Fruit fly (Drosophila melanogaster) whole organism, embryonic: Measurements from ENCODE around the gene CG12581.

Experiments used
- Ada2b ChIP-seq: fragments of 200-800 bp; sonication (Bioruptor generic); IDR thresholded peaks from 2 replicates; pipeline ENCODE4 v1.3.6; 2022; ENCODE audit warnings: missing biosample characterization, missing genetic modification characterization
- Aef1 ChIP-seq: fragments of 200-800 bp; sonication (Bioruptor generic); IDR thresholded peaks from 3 replicates; pipeline ENCODE4 v1.3.6; 2022; ENCODE audit warnings: missing biosample characterization, missing genetic modification characterization
- CG10654 ChIP-seq: fragments of 200-800 bp; sonication (Bioruptor generic); optimal IDR thresholded peaks from 2 replicates; lab custom pipeline; 2016; ENCODE audit warnings: missing biosample characterization, missing genetic modification characterization
- CG11723 ChIP-seq: fragments of 200-800 bp; sonication (Bioruptor generic); optimal IDR thresholded peaks from 2 replicates; lab custom pipeline; 2017; ENCODE audit warnings: missing biosample characterization, mild to moderate bottlenecking, missing genetic modification characterization
- CG14014 ChIP-seq: fragments of 200-800 bp; sonication (Bioruptor generic); IDR thresholded peaks from 2 replicates; pipeline ENCODE4 v1.3.6; 2022; ENCODE audit warnings: missing biosample characterization, missing genetic modification characterization
- CG14710 ChIP-seq: fragments of 200-800 bp; sonication (Bioruptor generic); optimal IDR thresholded peaks from 3 replicates; lab custom pipeline; 2019; ENCODE audit warnings: missing biosample characterization, mild to moderate bottlenecking, missing genetic modification characterization, moderate library complexity
- CG14860 ChIP-seq: fragments of 200-800 bp; sonication (Bioruptor generic); IDR thresholded peaks from 3 replicates; pipeline ENCODE4 v1.3.6; 2022; ENCODE audit warnings: missing biosample characterization, missing genetic modification characterization; ENCODE audit not compliant: partially characterized antibody
- CG15479 ChIP-seq: fragments of 200-800 bp; sonication (Bioruptor generic); optimal IDR thresholded peaks from 3 replicates; lab custom pipeline; 2019; ENCODE audit warnings: missing biosample characterization, mild to moderate bottlenecking, missing genetic modification characterization, moderate library complexity
- CG1602 ChIP-seq: fragments of 200-800 bp; sonication (Bioruptor generic); optimal IDR thresholded peaks from 3 replicates; lab custom pipeline; 2016; ENCODE audit warnings: missing biosample characterization, missing genetic modification characterization
- CG1603 ChIP-seq: fragments of 200-800 bp; sonication (Bioruptor generic); optimal IDR thresholded peaks from 2 replicates; lab custom pipeline; 2019; ENCODE audit warnings: missing biosample characterization, mild to moderate bottlenecking, missing genetic modification characterization, moderate library complexity
- CG16813 ChIP-seq: fragments of 200-800 bp; sonication (Bioruptor generic); IDR thresholded peaks from 3 replicates; pipeline ENCODE4 v1.3.6; 2022; ENCODE audit warnings: missing biosample characterization, missing genetic modification characterization; ENCODE audit not compliant: partially characterized antibody
- CG17361 ChIP-seq: fragments of 200-800 bp; sonication (Bioruptor generic); IDR thresholded peaks from 3 replicates; pipeline ENCODE4 v1.3.6; 2022; ENCODE audit warnings: missing biosample characterization, missing genetic modification characterization
- CG18011 ChIP-seq: fragments of 200-800 bp; sonication (Bioruptor generic); optimal IDR thresholded peaks from 2 replicates; lab custom pipeline; 2017; ENCODE audit warnings: missing biosample characterization, missing genetic modification characterization, mild to moderate bottlenecking, moderate library complexity, missing genotype
- CG2712 ChIP-seq: fragments of 200-800 bp; optimal IDR thresholded peaks from 3 replicates; lab custom pipeline; 2019; ENCODE audit warnings: missing biosample characterization, mild to moderate bottlenecking, missing genetic modification characterization, moderate library complexity
- CG32767 ChIP-seq: fragments of 200-800 bp; sonication (Bioruptor generic); IDR thresholded peaks from 2 replicates; pipeline ENCODE4 v1.3.6; 2022; ENCODE audit warnings: missing biosample characterization, missing genetic modification characterization
- CG32772 ChIP-seq: fragments of 200-800 bp; sonication (Bioruptor generic); IDR thresholded peaks from 2 replicates; pipeline ENCODE4 v1.3.6; 2022; ENCODE audit warnings: missing biosample characterization, missing genetic modification characterization
- CG4617 ChIP-seq: fragments of 200-800 bp; sonication (Bioruptor generic); optimal IDR thresholded peaks from 3 replicates; lab custom pipeline; 2016; ENCODE audit warnings: missing biosample characterization, missing genetic modification characterization, borderline replicate concordance
- CG4730 ChIP-seq: fragments of 200-800 bp; sonication (Bioruptor generic); IDR thresholded peaks from 2 replicates; pipeline ENCODE4 v1.3.6; 2022; ENCODE audit warnings: missing biosample characterization, missing genetic modification characterization
- CG6683 ChIP-seq: fragments of 200-800 bp; sonication (Bioruptor generic); optimal IDR thresholded peaks from 2 replicates; lab custom pipeline; 2017; ENCODE audit warnings: missing biosample characterization, mild to moderate bottlenecking, missing genetic modification characterization, missing genetic modification reagents
- CG6689 ChIP-seq: fragments of 200-800 bp; sonication (Bioruptor generic); IDR thresholded peaks from 2 replicates; pipeline ENCODE4 v1.3.6; 2022; ENCODE audit warnings: missing biosample characterization, missing genetic modification characterization
- CG6765 ChIP-seq: fragments of 200-800 bp; sonication (Bioruptor generic); optimal IDR thresholded peaks from 3 replicates; lab custom pipeline; 2017; ENCODE audit warnings: missing biosample characterization, mild to moderate bottlenecking, missing genetic modification characterization
- Dbx ChIP-seq: fragments of 200-800 bp; sonication (Bioruptor generic); IDR thresholded peaks from 3 replicates; pipeline ENCODE4 v1.3.6; 2022; ENCODE audit warnings: missing biosample characterization, missing genetic modification characterization
- Deaf1 ChIP-seq: fragments of 200-800 bp; optimal IDR thresholded peaks from 3 replicates; lab custom pipeline; 2019; ENCODE audit warnings: missing biosample characterization, mild to moderate bottlenecking, missing genetic modification characterization, moderate library complexity
- Dll ChIP-seq: fragments of 200-800 bp; sonication (Bioruptor generic); IDR thresholded peaks from 4 replicates; pipeline ENCODE4 v1.3.6; 2022; ENCODE audit warnings: missing biosample characterization, missing genetic modification characterization; ENCODE audit not compliant: partially characterized antibody
- HLH4C ChIP-seq: fragments of 200-800 bp; sonication (Bioruptor generic); IDR thresholded peaks from 3 replicates; pipeline ENCODE4 v1.3.6; 2022; ENCODE audit warnings: missing biosample characterization, missing genetic modification characterization; ENCODE audit not compliant: partially characterized antibody
- HmgD ChIP-seq: fragments of 200-800 bp; sonication (Bioruptor generic); optimal IDR thresholded peaks from 3 replicates; lab custom pipeline; 2016; ENCODE audit warnings: missing biosample characterization, missing genetic modification characterization
- Hmr ChIP-seq: fragments of 200-800 bp; sonication (Bioruptor generic); optimal IDR thresholded peaks from 3 replicates; lab custom pipeline; 2017; ENCODE audit warnings: mild to moderate bottlenecking, missing biosample characterization, missing genetic modification reagents, missing genetic modification characterization
- Hr3 ChIP-seq: fragments of 200-800 bp; sonication (Bioruptor generic); optimal IDR thresholded peaks from 3 replicates; lab custom pipeline; 2016; ENCODE audit warnings: missing biosample characterization, missing genetic modification characterization
- Lim3 ChIP-seq: fragments of 200-800 bp; sonication (Bioruptor generic); IDR thresholded peaks from 2 replicates; pipeline ENCODE4 v1.3.6; 2022; ENCODE audit warnings: missing biosample characterization, missing genetic modification characterization
- MBD-R2 ChIP-seq: fragments of 200-800 bp; sonication (Bioruptor generic); IDR thresholded peaks from 2 replicates; pipeline ENCODE4 v1.3.6; 2022; ENCODE audit warnings: missing biosample characterization, missing genetic modification characterization
- MESR4 ChIP-seq: fragments of 200-800 bp; sonication (Bioruptor generic); optimal IDR thresholded peaks from 2 replicates; lab custom pipeline; 2018; ENCODE audit warnings: missing biosample characterization, mild to moderate bottlenecking, missing genetic modification characterization, moderate library complexity
- Med ChIP-seq: fragments of 200-800 bp; sonication (Bioruptor generic); peaks from one replicate; lab custom pipeline; 2016; ENCODE audit warnings: missing biosample characterization, missing genetic modification characterization, mild to moderate bottlenecking, inconsistent platforms, moderate library complexity
- Spps ChIP-seq: fragments of 200-800 bp; sonication (Bioruptor generic); optimal IDR thresholded peaks from 2 replicates; lab custom pipeline; 2018; ENCODE audit warnings: missing biosample characterization, mild to moderate bottlenecking, missing genetic modification characterization
- Ssrp ChIP-seq: fragments of 200-800 bp; sonication (Bioruptor generic); optimal IDR thresholded peaks from 2 replicates; lab custom pipeline; 2018; ENCODE audit warnings: missing biosample characterization, mild to moderate bottlenecking, missing genetic modification characterization, moderate library complexity
- Tbp ChIP-seq: fragments of >200 bp; optimal IDR thresholded peaks from 2 replicates; lab custom pipeline; 2018; ENCODE audit warnings: missing biosample characterization, missing genetic modification characterization
- amos ChIP-seq: fragments of 200-800 bp; sonication (Bioruptor generic); IDR thresholded peaks from 2 replicates; pipeline ENCODE4 v1.3.6; 2022; ENCODE audit warnings: missing biosample characterization, missing genetic modification characterization; ENCODE audit not compliant: partially characterized antibody
- gsb ChIP-seq: fragments of 200-800 bp; sonication (Bioruptor generic); IDR thresholded peaks from 2 replicates; pipeline ENCODE4 v1.3.6; 2022; ENCODE audit warnings: missing biosample characterization, missing genetic modification characterization
- ham ChIP-seq: fragments of 200-800 bp; sonication (Bioruptor generic); IDR thresholded peaks from 2 replicates; pipeline ENCODE4 v1.3.6; 2022; ENCODE audit warnings: missing biosample characterization, missing genetic modification characterization
- hb ChIP-seq: fragments of 200-800 bp; sonication (Bioruptor generic); IDR thresholded peaks from 3 replicates; pipeline ENCODE4 v1.3.6; 2022; ENCODE audit warnings: missing biosample characterization, missing genetic modification characterization; ENCODE audit not compliant: partially characterized antibody
- lola ChIP-seq, 3 experiments: fragments of >200 bp in 2 of 3; fragments of 200-800 bp in 1 of 3; sonication (Bioruptor generic) in 1 of 3; optimal IDR thresholded peaks; 2 replicates each; lab custom pipeline; 2017 to 2019; ENCODE audit warnings: missing biosample characterization in 3 of 3, missing genetic modification characterization in 3 of 3, mild to moderate bottlenecking in 1 of 3, moderate library complexity in 1 of 3
- mirr ChIP-seq: fragments of 200-800 bp; sonication (Bioruptor generic); optimal IDR thresholded peaks from 3 replicates; lab custom pipeline; 2018; ENCODE audit warnings: missing biosample characterization, mild to moderate bottlenecking, missing genetic modification characterization
- p53 ChIP-seq: fragments of 200-800 bp; sonication (Bioruptor generic); optimal IDR thresholded peaks from 2 replicates; lab custom pipeline; 2016; ENCODE audit warnings: missing biosample characterization, missing genetic modification characterization
- pros ChIP-seq: fragments of 200-800 bp; sonication (Bioruptor generic); optimal IDR thresholded peaks from 3 replicates; lab custom pipeline; 2019; ENCODE audit warnings: missing biosample characterization, mild to moderate bottlenecking, missing genetic modification characterization, moderate library complexity
- pzg ChIP-seq: fragments of 200-800 bp; sonication (Bioruptor generic); optimal IDR thresholded peaks from 3 replicates; lab custom pipeline; 2018; ENCODE audit warnings: missing biosample characterization, mild to moderate bottlenecking, missing genetic modification characterization, moderate library complexity
- vfl ChIP-seq: fragments of 200-800 bp; sonication (Bioruptor generic); optimal IDR thresholded peaks from 2 replicates; lab custom pipeline; 2016; ENCODE audit warnings: missing biosample characterization, missing genetic modification characterization
- yki ChIP-seq: fragments of >200 bp; optimal IDR thresholded peaks from 3 replicates; lab custom pipeline; 2018

Gene CG12581

DNA sequence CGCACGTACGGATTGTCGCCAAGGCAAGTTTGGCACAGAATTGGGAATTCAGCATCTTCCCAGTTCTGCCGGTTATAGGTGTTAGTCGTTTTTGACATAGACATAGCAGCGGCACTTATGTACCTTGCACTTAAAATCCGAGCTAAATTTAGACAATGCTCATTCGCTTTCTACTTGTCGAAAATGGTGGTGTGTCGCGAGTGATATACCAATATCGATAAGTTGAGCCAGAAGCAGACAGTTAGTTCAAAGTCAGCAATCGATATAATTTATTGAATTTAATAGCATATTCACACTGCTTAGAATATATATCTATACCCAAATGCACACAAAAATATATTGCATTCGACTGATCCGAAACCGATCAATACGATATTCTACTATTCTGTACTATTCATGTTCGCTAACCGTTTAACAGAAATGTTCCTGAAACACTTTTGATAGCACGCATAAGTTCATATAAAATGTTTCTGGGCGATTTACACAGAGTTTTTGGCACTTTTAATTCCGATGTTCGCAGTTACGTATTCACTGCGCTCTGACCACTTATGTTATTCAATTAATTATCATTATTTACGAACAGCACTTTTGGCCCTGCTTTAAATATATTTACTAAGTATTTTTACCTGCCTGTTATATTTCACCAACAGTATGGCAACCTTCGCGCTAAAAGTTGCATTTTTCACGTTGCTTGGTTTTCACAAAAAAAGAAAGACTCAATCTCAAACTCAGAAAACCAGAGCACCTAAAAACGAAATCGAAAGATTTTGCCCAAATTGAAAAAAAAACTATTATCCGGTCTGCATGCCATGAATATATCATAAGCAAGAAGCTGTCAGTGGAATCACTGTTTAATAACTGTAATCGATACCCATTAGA is 57.9 kb downstream of the CG12581 start, which contains the start of gene CG14641 (continued):
- no peak for TF ChIP-seq p53 (GFP tag; lab: Kevin White, UChicago)
- peak; percentile 64 for TF ChIP-seq CG11723 (GFP tag; lab: Kevin White, UChicago)
- TF ChIP-seq CG6689 (GFP tag; lab: Robert Waterston, UW), result peak; percentile 17; the same call in 1 of the 2 replicates
- peak; percentile 73 for TF ChIP-seq amos (GFP tag; lab: Robert Waterston, UW)
- TF ChIP-seq CG16813 (GFP tag; lab: Robert Waterston, UW), result peak; percentile 64
- TF ChIP-seq CG2712 (tag; lab: Kevin White, UChicago), result peak; percentile 51
- TF ChIP-seq MESR4 (GFP tag; lab: Kevin White, UChicago), result peak; percentile 92
- peak; percentile 74 for TF ChIP-seq CG1603 (tag; lab: Kevin White, UChicago)
- peak in 2 of 3 experiments; percentile 26 to 97 for TF ChIP-seq lola (GFP tag; optimal IDR thresholded peaks at IDR 0.05; lab: Kevin White, UChicago)
- peak; percentile 4 for TF ChIP-seq Ssrp (tag; lab: Kevin White, UChicago)
- TF ChIP-seq CG17361, result peak; percentile 62
- peak; percentile 23 for TF ChIP-seq CG14710 (tag; lab: Kevin White, UChicago)
- 0 out of 3 replicates have a peak, but pooled peaks have one; percentile 26 for TF ChIP-seq CG14860

DNA sequence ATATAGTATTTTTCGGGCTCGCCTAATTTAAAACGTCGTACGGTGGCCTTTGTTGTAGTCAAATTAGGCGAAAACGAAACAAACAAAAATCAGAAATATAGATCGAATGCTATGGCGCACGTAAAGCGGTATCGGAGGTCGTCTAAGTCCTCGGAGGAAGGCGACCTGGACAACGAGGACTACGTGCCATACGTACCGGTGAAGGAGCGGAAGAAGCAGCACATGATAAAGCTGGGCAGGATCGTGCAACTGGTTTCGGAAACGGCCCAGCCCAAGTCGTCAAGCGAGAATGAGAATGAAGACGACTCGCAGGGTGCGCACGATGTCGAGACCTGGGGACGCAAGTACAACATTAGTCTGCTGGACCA is 58.6 kb downstream of the CG12581 start, which contains the start of gene abs:
Gene abs, plus strand, starts transcription at position 30 of the 368 bp plus-strand sequence.
- TF ChIP-seq CG1602 (GFP tag; lab: Kevin White, UChicago) (no peak), CG32767 (GFP tag; lab: Robert Waterston, UW) (no peak), HmgD (GFP tag; lab: Kevin White, UChicago) (no peak), yki (no peak), CG6683 (GFP tag; lab: Kevin White, UChicago) (no peak), pros (GFP tag; lab: Kevin White, UChicago) (no peak), CG18011 (GFP tag; lab: Kevin White, UChicago) (no peak), Tbp (GFP tag; lab: Kevin White, UChicago) (no peak), CG14014 (GFP tag; lab: Robert Waterston, UW) (no peak), Hr3 (GFP tag; lab: Kevin White, UChicago) (no peak), CG14710 (tag; lab: Kevin White, UChicago) (no peak), Deaf1 (tag; lab: Kevin White, UChicago) (no peak), Lim3 (GFP tag; lab: Robert Waterston, UW) (no peak), Aef1 (no peak), vfl (GFP tag; lab: Kevin White, UChicago) (no peak), ham (GFP tag; lab: Robert Waterston, UW) (no peak), pzg (peak; percentile 28), Hmr (GFP tag; lab: Kevin White, UChicago) (no peak), Dll (GFP tag; lab: Robert Waterston, UW) (0 out of 4 replicates have a peak, but pooled peaks have one; percentile 14), CG32772 (GFP tag; lab: Robert Waterston, UW) (no peak), Ada2b (GFP tag; lab: Robert Waterston, UW) (no peak), gsb (GFP tag; lab: Robert Waterston, UW) (no peak), HLH4C (GFP tag; lab: Robert Waterston, UW) (0 out of 3 replicates have a peak, but pooled peaks have one; percentile 14), Dbx (no peak), Spps (tag; lab: Kevin White, UChicago) (no peak), CG1603 (tag; lab: Kevin White, UChicago) (peak; percentile 31), mirr (GFP tag; lab: Kevin White, UChicago) (no peak), hb (GFP tag; lab: Robert Waterston, UW) (0 out of 3 replicates have a peak, but pooled peaks have one; percentile 12), Med (GFP tag; lab: Kevin White, UChicago) (peak; percentile 15), CG15479 (GFP tag; lab: Kevin White, UChicago) (no peak), CG4617 (GFP tag; lab: Kevin White, UChicago) (peak; percentile 60), CG6765 (no peak), MBD-R2 (GFP tag; lab: Robert Waterston, UW) (0 out of 2 replicates have a peak, but pooled peaks have one; percentile 33), CG4730 (GFP tag; lab: Robert Waterston, UW) (no peak), amos (GFP tag; lab: Robert Waterston, UW) (0 out of 2 replicates have a peak, but pooled peaks have one; percentile 30), CG10654 (GFP tag; lab: Kevin White, UChicago) (no peak), MESR4 (GFP tag; lab: Kevin White, UChicago) (peak; percentile 60)
